Worm (Caenorhabditis elegans) whole organism, L4 larva: Measurements from ENCODE around the gene F07B10.7.
"Not testable (repeated sequence)": the region's sequence is repeated elsewhere in the genome, so short reads cannot be mapped to it uniquely, and the experiment has no call there.

Experiments
- F26F4.8 ChIP-seq: fragments of 200-800 bp; sonication (Bioruptor generic); conservative IDR thresholded peaks from 2 replicates; pipeline ENCODE4 v1.3.6; 2022; ENCODE audit warnings: missing genetic modification characterization, missing compliant biosample characterization
- F44E2.7 ChIP-seq: fragments of 200-800 bp; sonication (Bioruptor generic); IDR thresholded peaks from 2 replicates; pipeline ENCODE4 v2.1.2; 2022; ENCODE audit warnings: missing genetic modification characterization, missing compliant biosample characterization
- F49E8.2 ChIP-seq: sonication (generic microtip); optimal IDR thresholded peaks from 2 replicates; lab custom pipeline; 2016; ENCODE audit warnings: missing compliant biosample characterization, mild to moderate bottlenecking, missing genetic modification characterization, borderline replicate concordance
- ZK337.2 ChIP-seq: fragments of 200-800 bp; sonication (Bioruptor generic); IDR thresholded peaks from 2 replicates; pipeline ENCODE4 v1.3.6; 2022; ENCODE audit warnings: missing genetic modification reagents, missing genetic modification characterization, missing compliant biosample characterization
- aha-1 ChIP-seq: fragments of 150-350 bp; peaks from one replicate; lab custom pipeline; 2014; ENCODE audit warnings: missing biosample characterization, missing genetic modification characterization
- ama-1 ChIP-seq: fragments of 150-350 bp; optimal IDR thresholded peaks from 2 replicates; lab custom pipeline; 2014; ENCODE audit warnings: inconsistent platforms, mixed read lengths
- ceh-28 ChIP-seq: fragments of 150-350 bp; optimal IDR thresholded peaks from 2 replicates; lab custom pipeline; 2014; ENCODE audit warnings: missing biosample characterization, missing genetic modification reagents, missing genetic modification characterization
- ceh-32 ChIP-seq: sonication (generic microtip); optimal IDR thresholded peaks from 2 replicates; lab custom pipeline; 2016; ENCODE audit warnings: mild to moderate bottlenecking, missing genetic modification characterization, missing compliant biosample characterization; ENCODE audit not compliant: poor library complexity
- ceh-44 ChIP-seq: fragments of 200-800 bp; sonication (Bioruptor generic); IDR thresholded peaks from 2 replicates; pipeline ENCODE4 v1.3.6; 2022; ENCODE audit warnings: missing genetic modification reagents, missing genetic modification characterization, missing compliant biosample characterization
- dmd-9 ChIP-seq: fragments of 200-800 bp; sonication (Bioruptor generic); IDR thresholded peaks from 2 replicates; pipeline ENCODE4 v1.3.6; 2022; ENCODE audit warnings: missing genetic modification reagents, missing genetic modification characterization, missing compliant biosample characterization
- dve-1 ChIP-seq: sonication (generic microtip); optimal IDR thresholded peaks from 2 replicates; lab custom pipeline; 2017; ENCODE audit warnings: antibody characterized with exemption, mild to moderate bottlenecking, missing genetic modification characterization, missing compliant biosample characterization; ENCODE audit not compliant: insufficient read depth
- egl-43 ChIP-seq: fragments of 200-800 bp; sonication (Bioruptor generic); IDR thresholded peaks from 2 replicates; pipeline ENCODE4 v1.3.6; 2022; ENCODE audit warnings: missing genetic modification reagents, missing genetic modification characterization, missing compliant biosample characterization
- gei-8 ChIP-seq: fragments of 200-800 bp; sonication (Bioruptor generic); optimal IDR thresholded peaks from 2 replicates; lab custom pipeline; 2018; ENCODE audit warnings: mild to moderate bottlenecking, missing genetic modification characterization, missing compliant biosample characterization
- hlh-30 ChIP-seq: sonication (generic microtip); optimal IDR thresholded peaks from 2 replicates; lab custom pipeline; 2017; ENCODE audit warnings: antibody characterized with exemption, mild to moderate bottlenecking, missing genetic modification characterization, missing compliant biosample characterization; ENCODE audit not compliant: insufficient read depth
- hmg-1.1 ChIP-seq: fragments of 200-800 bp; sonication (Bioruptor generic); IDR thresholded peaks from 2 replicates; pipeline ENCODE4 v1.3.6; 2022; ENCODE audit warnings: missing genetic modification reagents, missing genetic modification characterization, missing compliant biosample characterization
- jun-1 ChIP-seq: fragments of 150-350 bp; optimal IDR thresholded peaks from 2 replicates; lab custom pipeline; 2014; ENCODE audit warnings: missing biosample characterization, missing genetic modification reagents, missing genetic modification characterization
- lin-13 ChIP-seq: fragments of 150-350 bp; optimal IDR thresholded peaks from 2 replicates; lab custom pipeline; 2014; ENCODE audit warnings: missing biosample characterization, missing genetic modification reagents, missing genetic modification characterization
- lin-29 ChIP-seq: fragments of 200-800 bp; sonication (Bioruptor generic); IDR thresholded peaks from 2 replicates; pipeline ENCODE4 v1.3.6; 2022; ENCODE audit warnings: missing genetic modification reagents, missing genetic modification characterization, missing compliant biosample characterization
- lin-38 ChIP-seq: fragments of 200-800 bp; sonication (Bioruptor generic); IDR thresholded peaks from 2 replicates; pipeline ENCODE4 v1.3.6; 2022; ENCODE audit warnings: missing genetic modification reagents, missing genetic modification characterization, missing compliant biosample characterization
- lir-3 ChIP-seq: sonication (generic microtip); optimal IDR thresholded peaks from 2 replicates; lab custom pipeline; 2016; ENCODE audit warnings: mild to moderate bottlenecking, missing genetic modification characterization, missing compliant biosample characterization
- mdl-1 ChIP-seq, 2 experiments: fragments of 150-350 bp in 1 of 2; sonication (generic microtip) in 1 of 2; optimal IDR thresholded peaks; 2 replicates each; lab custom pipeline; 2014 to 2017; ENCODE audit warnings: missing biosample characterization in 2 of 2, missing genetic modification characterization in 2 of 2
- mdt-29 ChIP-seq: fragments of 200-800 bp; sonication (Bioruptor generic); IDR thresholded peaks from 2 replicates; pipeline ENCODE4 v1.3.6; 2022; ENCODE audit warnings: missing genetic modification reagents, missing genetic modification characterization, missing compliant biosample characterization
- mes-2 ChIP-seq: sonication (generic microtip); optimal IDR thresholded peaks from 2 replicates; lab custom pipeline; 2016; ENCODE audit warnings: missing genotype, mild to moderate bottlenecking, missing genetic modification characterization, missing compliant biosample characterization; ENCODE audit not compliant: poor library complexity, severe bottlenecking
- mxl-2 ChIP-seq: fragments of 200-800 bp; sonication (Bioruptor generic); conservative IDR thresholded peaks from 2 replicates; pipeline ENCODE4 v1.3.6; 2022; ENCODE audit warnings: missing genetic modification reagents, missing genetic modification characterization, missing compliant biosample characterization
- mxl-3 ChIP-seq: fragments of 200-800 bp; sonication (Bioruptor generic); optimal IDR thresholded peaks from 2 replicates; lab custom pipeline; 2018; ENCODE audit warnings: mild to moderate bottlenecking, missing genetic modification characterization, missing compliant biosample characterization
- nhr-11 ChIP-seq: fragments of 150-350 bp; optimal IDR thresholded peaks from 2 replicates; lab custom pipeline; 2014; ENCODE audit warnings: missing biosample characterization, missing genetic modification characterization
- nhr-111 ChIP-seq: fragments of 200-800 bp; sonication (Bioruptor generic); optimal IDR thresholded peaks from 2 replicates; lab custom pipeline; 2018; ENCODE audit warnings: mild to moderate bottlenecking, missing genetic modification characterization, missing compliant biosample characterization
- nhr-237 ChIP-seq: sonication (generic microtip); optimal IDR thresholded peaks from 2 replicates; lab custom pipeline; 2017; ENCODE audit warnings: missing biosample characterization, missing genetic modification characterization
- nhr-25 ChIP-seq: sonication (generic microtip); optimal IDR thresholded peaks from 2 replicates; lab custom pipeline; 2017; ENCODE audit warnings: missing genetic modification characterization, mild to moderate bottlenecking, missing compliant biosample characterization, antibody characterized with exemption, moderate library complexity, borderline replicate concordance; ENCODE audit not compliant: insufficient read depth
- nhr-28 ChIP-seq: fragments of 150-350 bp; optimal IDR thresholded peaks from 2 replicates; lab custom pipeline; 2014; ENCODE audit warnings: missing biosample characterization, missing genetic modification characterization
- nhr-42 ChIP-seq: fragments of 200-800 bp; sonication (Bioruptor generic); IDR thresholded peaks from 2 replicates; pipeline ENCODE4 v1.3.6; 2022; ENCODE audit warnings: missing genetic modification characterization, missing compliant biosample characterization
- nhr-48 ChIP-seq: sonication (generic microtip); optimal IDR thresholded peaks from 2 replicates; lab custom pipeline; 2016; ENCODE audit warnings: mild to moderate bottlenecking, missing genetic modification characterization, missing compliant biosample characterization
- nhr-76 ChIP-seq: fragments of 150-350 bp; optimal IDR thresholded peaks from 2 replicates; lab custom pipeline; 2014; ENCODE audit warnings: missing biosample characterization, missing genetic modification characterization
- pqm-1 ChIP-seq: sonication (generic microtip); optimal IDR thresholded peaks from 2 replicates; lab custom pipeline; 2017; ENCODE audit warnings: missing biosample characterization, missing genetic modification characterization
- set-16 ChIP-seq: fragments of 200-800 bp; sonication (Bioruptor generic); IDR thresholded peaks from 2 replicates; pipeline ENCODE4 v1.3.6; 2022; ENCODE audit warnings: missing genetic modification reagents, missing genetic modification characterization, missing compliant biosample characterization
- snpc-4 ChIP-seq: fragments of 150-350 bp; optimal IDR thresholded peaks from 2 replicates; lab custom pipeline; 2014; ENCODE audit warnings: missing biosample characterization, missing genetic modification characterization
- unc-62 ChIP-seq, 3 experiments: fragments of 150-350 bp in 1 of 3; sonication (generic microtip); optimal IDR thresholded peaks in 2 of 3; peaks in 1 of 3; 1 replicate in 1 of 3; 2 replicates in 2 of 3; lab custom pipeline; 2014 to 2017; ENCODE audit warnings: missing biosample characterization in 3 of 3, missing genetic modification characterization in 3 of 3, missing genetic modification reagents in 3 of 3, missing genotype in 1 of 3
- zag-1 ChIP-seq: fragments of 150-350 bp; optimal IDR thresholded peaks from 2 replicates; lab custom pipeline; 2014; ENCODE audit warnings: missing biosample characterization, missing genetic modification characterization
- zfp-2 ChIP-seq: sonication (generic microtip); optimal IDR thresholded peaks from 2 replicates; lab custom pipeline; 2016; ENCODE audit warnings: mild to moderate bottlenecking, missing genetic modification characterization, missing compliant biosample characterization

F07B10.7 gene

ce11 chrV:11286114-11286513 is 25.6 kb upstream of the F07B10.7 start, which contains the start of gene C03E10.3:
C03E10.3 (plus strand) TSS chrV:11286414.
- TF ChIP-seq hlh-30, zfp-2, ceh-32 (tag; lab: Kevin White, UChicago): not testable (repeated sequence)

ce11 chrV:11282272-11282671 is 21.8 kb upstream of the F07B10.7 start, which contains the start of gene gly-20:
gly-20 (plus strand) TSS chrV:11282572.
- TF ChIP-seq ceh-44 (GFP tag; lab: Robert Waterston, UW) (no peak), jun-1 (tag; lab: Kevin White, UChicago) (no peak), nhr-76 (tag; lab: Kevin White, UChicago) (no peak), dve-1 (tag; lab: Kevin White, UChicago) (no peak), mdt-29 (GFP tag; lab: Robert Waterston, UW) (no peak), dmd-9 (GFP tag; lab: Robert Waterston, UW) (no peak), egl-43 (GFP tag; lab: Robert Waterston, UW) (no peak), nhr-11 (no peak), lin-29 (no peak), nhr-237 (no peak), set-16 (no peak)
- TF ChIP-seq, all 104 proteins: peak for 0

ce11 chrV:11281414-11282209 is 21.1 kb upstream of the F07B10.7 start:
- TF ChIP-seq zfp-2 (tag; lab: Kevin White, UChicago) (no peak), mdl-1 (tag; optimal IDR thresholded peaks at IDR 0.05; lab: Kevin White, UChicago) (peak in 1 of 2 experiments; percentile 9), nhr-28 (tag; lab: Kevin White, UChicago) (peak; percentile 27), mxl-2 (GFP tag; lab: Robert Waterston, UW) (no peak), set-16 (no peak), unc-62 (GFP tag; optimal IDR thresholded peaks at IDR 0.05 in 1 of 2; lab: Kevin White, UChicago) (peak in 1 of 2 experiments; percentile 90), unc-62 (tag; optimal IDR thresholded peaks at IDR 0.05; lab: Kevin White, UChicago) (no peak), mxl-3 (GFP tag; lab: Kevin White, UChicago) (peak; percentile 45), hlh-30 (tag; lab: Kevin White, UChicago) (no peak), F26F4.8 (GFP tag; lab: Robert Waterston, UW) (no peak), aha-1 (peak; percentile 92), nhr-237 (no peak)
- TF ChIP-seq, all 104 proteins: peak for 5

ce11 chrV:11279564-11279963 is 19.0 kb upstream of the F07B10.7 start:
- no peak for TF ChIP-seq egl-43 (GFP tag; lab: Robert Waterston, UW)
- peak; percentile 37 for TF ChIP-seq F49E8.2 (tag; lab: Kevin White, UChicago)
- no peak for TF ChIP-seq hmg-1.1
- TF ChIP-seq, all 104 proteins: peak for 1

ce11 chrV:11272848-11273247 is 12.3 kb upstream of the F07B10.7 start, which contains the start of gene clec-223:
clec-223 (plus strand) TSS chrV:11273148.
- TF ChIP-seq lir-3 = no peak
- TF ChIP-seq nhr-42 (GFP tag; lab: Robert Waterston, UW) = no peak
- no peak for TF ChIP-seq lin-13 (GFP tag; lab: Kevin White, UChicago)
- no peak for TF ChIP-seq nhr-25 (tag; lab: Kevin White, UChicago)
- TF ChIP-seq gei-8 (GFP tag; lab: Kevin White, UChicago) = no peak
- no peak for TF ChIP-seq ama-1 (lab: Kevin White, UChicago)
- no peak for TF ChIP-seq dve-1 (tag; lab: Kevin White, UChicago)
- no peak for TF ChIP-seq nhr-237
- TF ChIP-seq nhr-48 (tag; lab: Kevin White, UChicago) = no peak
- TF ChIP-seq nhr-111 (GFP tag; lab: Kevin White, UChicago) = no peak
- TF ChIP-seq zag-1 (tag; lab: Kevin White, UChicago) = no peak
- no peak for TF ChIP-seq lin-38 (GFP tag; lab: Robert Waterston, UW)
- TF ChIP-seq pqm-1 (tag; lab: Kevin White, UChicago) = no peak
- no peak for TF ChIP-seq mes-2 (tag; lab: Kevin White, UChicago)
- TF ChIP-seq ceh-28 (tag; lab: Kevin White, UChicago) = no peak
- no peak for TF ChIP-seq snpc-4 (tag; lab: Kevin White, UChicago)
- no peak for TF ChIP-seq lin-29
- no peak for TF ChIP-seq ZK337.2 (GFP tag; lab: Robert Waterston, UW)
- TF ChIP-seq F44E2.7 (GFP tag; lab: Robert Waterston, UW) = no peak
- TF ChIP-seq, all 104 proteins: peak for 0
